Fruit fly (Drosophila melanogaster) whole organism, adult: ENCODE measurements around the gene Spn85F.
A peak's percentile ranks its signal among the peaks of the same experiment; 100 is the strongest.

Experiments used
- CG12768 ChIP-seq: fragments of 200-800 bp; sonication (Bioruptor generic); optimal IDR thresholded peaks from 2 replicates; lab custom pipeline; 2017; ENCODE audit warnings: missing biosample characterization, missing genetic modification characterization, mild to moderate bottlenecking, moderate library complexity, missing genetic modification reagents
- CG14711 ChIP-seq: fragments of 200-800 bp; sonication (Bioruptor generic); optimal IDR thresholded peaks from 2 replicates; lab custom pipeline; 2018; ENCODE audit warnings: missing biosample characterization, mild to moderate bottlenecking, missing genetic modification characterization, moderate library complexity
- CG33017 ChIP-seq: fragments of 200-800 bp; sonication (Bioruptor generic); optimal IDR thresholded peaks from 2 replicates; lab custom pipeline; 2018; ENCODE audit warnings: missing biosample characterization, mild to moderate bottlenecking, missing genetic modification characterization, moderate library complexity
- CG5204 ChIP-seq: fragments of 200-800 bp; sonication (Bioruptor generic); optimal IDR thresholded peaks from 2 replicates; lab custom pipeline; 2016; ENCODE audit warnings: missing biosample characterization, missing genetic modification characterization
- CG7045 ChIP-seq: fragments of 200-800 bp; sonication (Bioruptor generic); optimal IDR thresholded peaks from 2 replicates; lab custom pipeline; 2017; ENCODE audit warnings: missing biosample characterization, mild to moderate bottlenecking, missing genetic modification characterization
- CG7101 ChIP-seq: fragments of 200-800 bp; sonication (Bioruptor generic); optimal IDR thresholded peaks from 2 replicates; lab custom pipeline; 2018; ENCODE audit warnings: missing biosample characterization, mild to moderate bottlenecking, missing genetic modification characterization, moderate library complexity
- Crg-1 ChIP-seq: fragments of 200-800 bp; sonication (Bioruptor generic); optimal IDR thresholded peaks from 2 replicates; lab custom pipeline; 2016; ENCODE audit warnings: missing biosample characterization, missing genetic modification characterization
- Hr96 ChIP-seq: fragments of 200-800 bp; sonication (Bioruptor generic); optimal IDR thresholded peaks from 2 replicates; lab custom pipeline; 2016; ENCODE audit warnings: missing biosample characterization, missing genetic modification characterization
- cic ChIP-seq: fragments of 200-800 bp; sonication (Bioruptor generic); optimal IDR thresholded peaks from 2 replicates; lab custom pipeline; 2017; ENCODE audit warnings: missing biosample characterization, mild to moderate bottlenecking, missing genetic modification characterization, moderate library complexity
- cnc ChIP-seq, 2 experiments: fragments of >200 bp; optimal IDR thresholded peaks; 2 replicates each; lab custom pipeline; 2017
- kay ChIP-seq: fragments of 200-800 bp; sonication (Bioruptor generic); peaks from one replicate; lab custom pipeline; 2016; ENCODE audit warnings: missing biosample characterization, missing genetic modification characterization, borderline replicate concordance
- ovo ChIP-seq: fragments of 200-800 bp; sonication (Bioruptor generic); optimal IDR thresholded peaks from 2 replicates; lab custom pipeline; 2016; ENCODE audit warnings: missing biosample characterization, missing genetic modification characterization
- pad ChIP-seq: fragments of 200-800 bp; sonication (Bioruptor generic); optimal IDR thresholded peaks from 3 replicates; lab custom pipeline; 2017; ENCODE audit warnings: missing biosample characterization, missing genetic modification characterization, mild to moderate bottlenecking, moderate library complexity, missing genetic modification reagents
- tj ChIP-seq: fragments of 200-800 bp; sonication (Bioruptor generic); optimal IDR thresholded peaks from 3 replicates; lab custom pipeline; 2017; ENCODE audit warnings: missing biosample characterization, mild to moderate bottlenecking, missing genetic modification characterization, moderate library complexity

DNA sequence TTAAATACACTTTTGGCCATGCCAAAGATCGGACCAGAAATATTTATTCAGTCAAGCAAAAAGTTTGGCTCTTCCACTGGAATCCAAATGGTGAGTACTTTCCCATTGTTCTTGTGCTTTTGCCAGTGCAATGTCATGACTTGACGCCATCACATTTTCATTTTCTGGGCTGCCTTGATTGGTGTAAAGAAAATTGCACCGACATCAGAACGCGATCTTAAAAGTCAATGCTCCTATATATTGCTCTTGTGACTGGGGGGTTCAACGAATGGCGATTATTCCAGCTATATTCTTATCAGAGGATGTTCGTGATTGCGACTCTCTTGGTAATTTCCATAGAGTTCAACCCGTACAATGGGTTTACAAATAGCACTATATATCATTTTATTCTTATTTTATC, 43.5 kb downstream of the Spn85F start:
- TF ChIP-seq CG33017 (tag; lab: Kevin White, UChicago) (no peak), CG12768 (GFP tag; lab: Kevin White, UChicago) (no peak), CG14711 (tag; lab: Kevin White, UChicago) (no peak), kay (GFP tag; lab: Kevin White, UChicago) (no peak), CG7101 (tag; lab: Kevin White, UChicago) (no peak), CG5204 (GFP tag; lab: Kevin White, UChicago) (no peak), Hr96 (GFP tag; lab: Kevin White, UChicago) (no peak), cnc (optimal IDR thresholded peaks at IDR 0.05; lab: Kevin White, UChicago) (no peak), CG7045 (no peak), ovo (GFP tag; lab: Kevin White, UChicago) (no peak), Crg-1 (GFP tag; lab: Kevin White, UChicago) (no peak), pad (GFP tag; lab: Kevin White, UChicago) (no peak), tj (GFP tag; lab: Kevin White, UChicago) (peak; percentile 32), cic (GFP tag; lab: Kevin White, UChicago) (no peak)
